Worm (Caenorhabditis elegans) whole organism, young adult: ENCODE data around the gene F58G11.4.
A peak's percentile ranks its signal among the peaks of the same experiment; 100 is the strongest.

Experiments
- B0019.2 ChIP-seq: fragments of 200-800 bp; sonication (Bioruptor generic); conservative IDR thresholded peaks from 2 replicates; pipeline ENCODE4 v1.3.6; 2022; ENCODE audit warnings: missing genetic modification reagents, missing genetic modification characterization, missing compliant biosample characterization
- B0035.1 ChIP-seq: sonication (generic microtip); optimal IDR thresholded peaks from 2 replicates; lab custom pipeline; 2016; ENCODE audit warnings: missing genetic modification characterization, mild to moderate bottlenecking, missing compliant biosample characterization, missing genotype, missing genetic modification reagents
- B0336.3 ChIP-seq: fragments of 200-800 bp; sonication (Bioruptor generic); IDR thresholded peaks from 2 replicates; pipeline ENCODE4 v1.3.6; 2022; ENCODE audit warnings: missing genetic modification characterization, missing compliant biosample characterization
- C06A6.2 ChIP-seq: fragments of 200-800 bp; sonication (Bioruptor generic); conservative IDR thresholded peaks from 2 replicates; pipeline ENCODE4 v1.3.6; 2022; ENCODE audit warnings: missing genetic modification characterization, missing compliant biosample characterization
- C17E4.6 ChIP-seq: fragments of 200-800 bp; sonication (Bioruptor generic); IDR thresholded peaks from 2 replicates; pipeline ENCODE4 v1.3.6; 2022; ENCODE audit warnings: missing genetic modification reagents, missing genetic modification characterization, missing compliant biosample characterization
- F22D6.2 ChIP-seq: sonication (generic microtip); optimal IDR thresholded peaks from 2 replicates; lab custom pipeline; 2016; ENCODE audit warnings: mild to moderate bottlenecking, missing genetic modification characterization, missing compliant biosample characterization
- F39B2.1 ChIP-seq: fragments of 200-800 bp; sonication (Bioruptor generic); IDR thresholded peaks from 2 replicates; pipeline ENCODE4 v1.3.6; 2022; ENCODE audit warnings: missing genetic modification reagents, missing genetic modification characterization, missing compliant biosample characterization
- F57C9.4 ChIP-seq: sonication (generic microtip); optimal IDR thresholded peaks from 2 replicates; lab custom pipeline; 2017; ENCODE audit warnings: mild to moderate bottlenecking, missing genetic modification characterization, missing compliant biosample characterization
- T26A5.8 ChIP-seq: sonication (generic microtip); optimal IDR thresholded peaks from 2 replicates; lab custom pipeline; 2016; ENCODE audit warnings: missing genetic modification characterization, missing compliant biosample characterization
- Y67H2A.10 ChIP-seq: fragments of 200-800 bp; sonication (Bioruptor generic); conservative IDR thresholded peaks from 2 replicates; pipeline ENCODE4 v1.3.6; 2022; ENCODE audit warnings: missing genetic modification reagents, missing genetic modification characterization, missing compliant biosample characterization
- Y79H2A.3 ChIP-seq: fragments of 200-800 bp; sonication (Bioruptor generic); conservative IDR thresholded peaks from 2 replicates; pipeline ENCODE4 v1.3.6; 2022; ENCODE audit warnings: missing genetic modification reagents, missing genetic modification characterization, missing compliant biosample characterization
- akir-1 ChIP-seq: fragments of 200-800 bp; sonication (Bioruptor generic); optimal IDR thresholded peaks from 2 replicates; lab custom pipeline; 2018; ENCODE audit warnings: mild to moderate bottlenecking, missing genetic modification characterization, moderate library complexity, missing compliant biosample characterization
- aptf-2 ChIP-seq: fragments of 200-800 bp; sonication (Bioruptor generic); conservative IDR thresholded peaks from 2 replicates; pipeline ENCODE4 v1.3.6; 2022; ENCODE audit warnings: missing genetic modification reagents, missing genetic modification characterization, missing compliant biosample characterization
- aptf-3 ChIP-seq: fragments of 200-800 bp; sonication (Bioruptor generic); IDR thresholded peaks from 2 replicates; pipeline ENCODE4 v1.3.6; 2022; ENCODE audit warnings: missing genetic modification characterization, missing compliant biosample characterization
- athp-1 ChIP-seq: sonication (generic microtip); optimal IDR thresholded peaks from 2 replicates; lab custom pipeline; 2017; ENCODE audit warnings: mild to moderate bottlenecking, missing genetic modification characterization, missing compliant biosample characterization
- ccch-3 ChIP-seq: fragments of 200-800 bp; sonication (Bioruptor generic); optimal IDR thresholded peaks from 2 replicates; lab custom pipeline; 2018; ENCODE audit warnings: mild to moderate bottlenecking, missing genetic modification characterization, missing compliant biosample characterization
- cebp-1 ChIP-seq, 2 experiments: fragments of 200-800 bp in 1 of 2; sonication (Bioruptor generic) in 1 of 2; sonication (generic microtip) in 1 of 2; IDR thresholded peaks in 1 of 2; optimal IDR thresholded peaks in 1 of 2; 2 replicates each; pipeline versions ENCODE4 v1.3.6 to Lab custom; 2017 to 2022; ENCODE audit warnings: missing compliant biosample characterization in 2 of 2, missing genetic modification characterization in 2 of 2, mild to moderate bottlenecking in 1 of 2, missing genetic modification reagents in 1 of 2, moderate library complexity in 1 of 2
- ceh-27 ChIP-seq: fragments of 200-800 bp; sonication (Bioruptor generic); optimal IDR thresholded peaks from 2 replicates; lab custom pipeline; 2018; ENCODE audit warnings: mild to moderate bottlenecking, missing genetic modification characterization, moderate library complexity, missing compliant biosample characterization
- ceh-58 ChIP-seq: fragments of 200-800 bp; sonication (Bioruptor generic); IDR thresholded peaks from 2 replicates; pipeline ENCODE4 v1.3.6; 2022; ENCODE audit warnings: missing genetic modification characterization, missing compliant biosample characterization
- ceh-91 ChIP-seq: fragments of 200-800 bp; sonication (Bioruptor generic); IDR thresholded peaks from 2 replicates; pipeline ENCODE4 v1.3.6; 2022; ENCODE audit warnings: missing genetic modification reagents, missing genetic modification characterization, missing compliant biosample characterization
- chd-7 ChIP-seq: sonication (generic microtip); optimal IDR thresholded peaks from 2 replicates; lab custom pipeline; 2016; ENCODE audit warnings: mild to moderate bottlenecking, missing genetic modification characterization, moderate library complexity, missing compliant biosample characterization
- dox-1 ChIP-seq: fragments of 200-800 bp; sonication (Bioruptor generic); IDR thresholded peaks from 2 replicates; pipeline ENCODE4 v1.3.6; 2022; ENCODE audit warnings: missing genetic modification reagents, missing genetic modification characterization, missing compliant biosample characterization
- egl-18 ChIP-seq: fragments of 200-800 bp; sonication (Bioruptor generic); IDR thresholded peaks from 2 replicates; pipeline ENCODE4 v1.3.6; 2022; ENCODE audit warnings: missing genetic modification reagents, missing genetic modification characterization, missing compliant biosample characterization
- egl-44 ChIP-seq: fragments of 200-800 bp; sonication (Bioruptor generic); IDR thresholded peaks from 2 replicates; pipeline ENCODE4 v1.3.6; 2022; ENCODE audit warnings: missing genetic modification reagents, missing genetic modification characterization, missing compliant biosample characterization
- ekl-4 ChIP-seq: fragments of 200-800 bp; sonication (Bioruptor generic); IDR thresholded peaks from 2 replicates; pipeline ENCODE4 v1.3.6; 2022; ENCODE audit warnings: missing genetic modification reagents, missing genetic modification characterization, missing compliant biosample characterization
- ets-4 ChIP-seq: fragments of 200-800 bp; sonication (Bioruptor generic); optimal IDR thresholded peaks from 2 replicates; lab custom pipeline; 2018; ENCODE audit warnings: mild to moderate bottlenecking, missing genetic modification characterization, missing compliant biosample characterization
- him-1 ChIP-seq: sonication (generic microtip); optimal IDR thresholded peaks from 2 replicates; lab custom pipeline; 2016; ENCODE audit warnings: missing genotype, missing genetic modification reagents, missing genetic modification characterization, missing compliant biosample characterization
- hlh-26 ChIP-seq: fragments of 200-800 bp; sonication (Bioruptor generic); conservative IDR thresholded peaks from 2 replicates; pipeline ENCODE4 v1.3.6; 2022; ENCODE audit warnings: missing genetic modification reagents, missing genetic modification characterization, missing compliant biosample characterization
- hmg-20 ChIP-seq: fragments of 200-800 bp; sonication (Bioruptor generic); IDR thresholded peaks from 2 replicates; pipeline ENCODE4 v1.3.6; 2022; ENCODE audit warnings: missing genetic modification reagents, missing genetic modification characterization, missing compliant biosample characterization
- hsf-1 ChIP-seq: fragments of 200-800 bp; sonication (Bioruptor generic); IDR thresholded peaks from 2 replicates; pipeline ENCODE4 v1.3.6; 2022; ENCODE audit warnings: missing genetic modification reagents, missing genetic modification characterization, missing compliant biosample characterization
- let-526 ChIP-seq: fragments of 200-800 bp; sonication (Bioruptor generic); IDR thresholded peaks from 2 replicates; pipeline ENCODE4 v1.3.6; 2022; ENCODE audit warnings: missing genetic modification reagents, missing genetic modification characterization, missing compliant biosample characterization
- lin-54 ChIP-seq: fragments of 200-800 bp; sonication (Bioruptor generic); optimal IDR thresholded peaks from 2 replicates; lab custom pipeline; 2018; ENCODE audit warnings: mild to moderate bottlenecking, missing genetic modification characterization, missing compliant biosample characterization
- madf-3 ChIP-seq: fragments of 200-800 bp; sonication (Bioruptor generic); IDR thresholded peaks from 2 replicates; pipeline ENCODE4 v1.3.6; 2022; ENCODE audit warnings: missing genetic modification reagents, missing genetic modification characterization, missing compliant biosample characterization
- madf-8 ChIP-seq: fragments of 200-800 bp; sonication (Bioruptor generic); conservative IDR thresholded peaks from 2 replicates; pipeline ENCODE4 v1.3.6; 2022; ENCODE audit warnings: missing genetic modification reagents, missing genetic modification characterization, missing compliant biosample characterization
- mxl-1 ChIP-seq: sonication (generic microtip); optimal IDR thresholded peaks from 2 replicates; lab custom pipeline; 2016; ENCODE audit warnings: missing genetic modification characterization, missing compliant biosample characterization
- nhr-120 ChIP-seq: fragments of 200-800 bp; sonication (Bioruptor generic); IDR thresholded peaks from 2 replicates; pipeline ENCODE4 v1.3.6; 2022; ENCODE audit warnings: missing genetic modification characterization, missing compliant biosample characterization
- nhr-80 ChIP-seq: sonication (generic microtip); optimal IDR thresholded peaks from 2 replicates; lab custom pipeline; 2016; ENCODE audit warnings: missing genetic modification characterization, missing compliant biosample characterization
- nhr-90 ChIP-seq: sonication (generic microtip); optimal IDR thresholded peaks from 2 replicates; lab custom pipeline; 2016; ENCODE audit warnings: missing genotype, mild to moderate bottlenecking, missing genetic modification characterization, missing compliant biosample characterization
- pha-4 ChIP-seq: fragments of 150-350 bp; sonication (generic microtip); optimal IDR thresholded peaks from 2 replicates; lab custom pipeline; 2014; ENCODE audit warnings: missing biosample characterization, missing genetic modification reagents, missing genetic modification characterization
- rcor-1 ChIP-seq: fragments of 200-800 bp; sonication (Bioruptor generic); IDR thresholded peaks from 2 replicates; pipeline ENCODE4 v1.3.6; 2022; ENCODE audit warnings: missing genetic modification reagents, missing genetic modification characterization, missing compliant biosample characterization
- repo-1 ChIP-seq: sonication (generic microtip); optimal IDR thresholded peaks from 2 replicates; lab custom pipeline; 2017; ENCODE audit warnings: mild to moderate bottlenecking, missing genetic modification characterization, missing compliant biosample characterization
- rpc-1 ChIP-seq, 2 experiments: fragments of 150-350 bp in 1 of 2; sonication (generic microtip) in 1 of 2; optimal IDR thresholded peaks; 2 replicates each; lab custom pipeline; 2014 to 2018; ENCODE audit warnings: missing biosample characterization in 1 of 2, missing genetic modification characterization in 1 of 2, missing genetic modification reagents in 1 of 2, missing genotype in 1 of 2
- sdz-38 ChIP-seq: sonication (generic microtip); optimal IDR thresholded peaks from 2 replicates; lab custom pipeline; 2016; ENCODE audit warnings: missing genotype, missing genetic modification characterization, missing compliant biosample characterization
- snpc-1.3 ChIP-seq: sonication (generic microtip); optimal IDR thresholded peaks from 2 replicates; lab custom pipeline; 2017; ENCODE audit warnings: missing genetic modification characterization, mild to moderate bottlenecking, missing compliant biosample characterization, antibody characterized with exemption, moderate library complexity, missing genotype, missing genetic modification reagents; ENCODE audit not compliant: insufficient read depth
- snpc-4 ChIP-seq, 5 experiments: fragments of 150-350 bp in 1 of 5; sonication (generic microtip) in 4 of 5; optimal IDR thresholded peaks; 2 replicates each; lab custom pipeline; 2014 to 2018; ENCODE audit warnings: missing genetic modification characterization in 5 of 5, missing biosample characterization in 3 of 5, antibody characterized with exemption in 2 of 5, mild to moderate bottlenecking in 2 of 5, missing compliant biosample characterization in 2 of 5, missing genotype in 2 of 5, moderate library complexity in 2 of 5, missing genetic modification reagents in 1 of 5
- tbp1 ChIP-seq: fragments of 200-800 bp; sonication (Bioruptor generic); optimal IDR thresholded peaks from 2 replicates; lab custom pipeline; 2018; ENCODE audit warnings: mild to moderate bottlenecking, missing genetic modification characterization, missing compliant biosample characterization
- tlf-1 ChIP-seq: fragments of 200-800 bp; sonication (Bioruptor generic); optimal IDR thresholded peaks from 2 replicates; lab custom pipeline; 2018; ENCODE audit warnings: mild to moderate bottlenecking, missing genetic modification characterization, missing compliant biosample characterization
- unc-130 ChIP-seq: sonication (generic microtip); optimal IDR thresholded peaks from 2 replicates; lab custom pipeline; 2016; ENCODE audit warnings: missing genetic modification reagents, missing genetic modification characterization, missing compliant biosample characterization

F58G11.4 gene

DNA sequence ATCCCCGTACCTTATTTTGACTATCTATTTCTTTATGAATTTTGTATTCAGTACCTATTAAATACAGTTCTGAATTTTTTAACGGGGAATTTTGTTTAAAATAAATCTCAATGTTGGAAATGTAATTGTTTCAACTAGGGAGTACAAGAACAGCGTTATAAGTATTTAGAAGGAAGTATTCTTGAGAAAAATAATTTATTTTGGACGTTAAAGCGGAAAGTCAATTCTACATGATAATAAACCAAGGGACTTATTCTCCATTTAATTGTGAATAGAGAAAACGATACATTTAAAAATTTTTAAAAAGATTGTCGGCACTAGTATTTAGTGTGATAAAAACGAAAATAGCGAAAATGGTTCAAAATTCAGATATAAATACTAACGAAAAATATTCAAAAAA, 3.2 kb upstream of the F58G11.4 start (continued):
- no peak for TF ChIP-seq rpc-1 (optimal IDR thresholded peaks at IDR 0.05; lab: Kevin White, UChicago)
- no peak for TF ChIP-seq rpc-1 (tag; optimal IDR thresholded peaks at IDR 0.05; lab: Kevin White, UChicago)
- TF ChIP-seq snpc-4 (GFP tag; optimal IDR thresholded peaks at IDR 0.05; lab: Kevin White, UChicago): no peak
- TF ChIP-seq snpc-4 (tag; optimal IDR thresholded peaks at IDR 0.05; lab: Kevin White, UChicago): peak in 1 of 4 experiments; percentile 34
- TF ChIP-seq B0336.3: peak; percentile 12; the same call in 1 of the 2 replicates
- TF ChIP-seq him-1 (tag; lab: Kevin White, UChicago): peak; percentile 71
- no peak for TF ChIP-seq akir-1 (GFP tag; lab: Kevin White, UChicago)
- TF ChIP-seq ets-4: no peak
- peak; percentile 78 for TF ChIP-seq hsf-1
- TF ChIP-seq aptf-2: no peak
- peak; percentile 59 for TF ChIP-seq rcor-1 (GFP tag; lab: Robert Waterston, UW)
- TF ChIP-seq madf-3 (GFP tag; lab: Robert Waterston, UW): 0 out of 2 replicates have a peak, but pooled peaks have one; percentile 72
- TF ChIP-seq nhr-80: no peak
- TF ChIP-seq T26A5.8 (tag; lab: Kevin White, UChicago): peak; percentile 4
- peak; percentile 77 for TF ChIP-seq ekl-4 (GFP tag; lab: Robert Waterston, UW)
- no peak for TF ChIP-seq cebp-1 (GFP tag; IDR thresholded peaks at IDR 0.05; lab: Robert Waterston, UW)
- peak; percentile 44 for TF ChIP-seq cebp-1 (tag; optimal IDR thresholded peaks at IDR 0.05; lab: Kevin White, UChicago)
- TF ChIP-seq ceh-91 (GFP tag; lab: Robert Waterston, UW): no peak
- TF ChIP-seq Y79H2A.3 (GFP tag; lab: Robert Waterston, UW): 0 out of 2 replicates have a peak, but pooled peaks have one; percentile 42
- no peak for TF ChIP-seq hlh-26 (GFP tag; lab: Robert Waterston, UW)
- no peak for TF ChIP-seq B0035.1 (tag; lab: Kevin White, UChicago)
- peak; percentile 15 for TF ChIP-seq tlf-1
- no peak for TF ChIP-seq mxl-1
- no peak for TF ChIP-seq nhr-120 (GFP tag; lab: Robert Waterston, UW)
- TF ChIP-seq athp-1 (tag; lab: Kevin White, UChicago): peak; percentile 64
- TF ChIP-seq ceh-27 (GFP tag; lab: Kevin White, UChicago): no peak
- peak; percentile 45 for TF ChIP-seq tbp1
- no peak for TF ChIP-seq egl-18 (GFP tag; lab: Robert Waterston, UW)
- TF ChIP-seq dox-1: no peak
- TF ChIP-seq C17E4.6 (GFP tag; lab: Robert Waterston, UW): no peak
- no peak for TF ChIP-seq F57C9.4 (tag; lab: Kevin White, UChicago)
- peak; percentile 28 for TF ChIP-seq chd-7
- TF ChIP-seq madf-8 (GFP tag; lab: Robert Waterston, UW): peak; percentile 34; the same call in 1 of the 2 replicates
- TF ChIP-seq aptf-3 (GFP tag; lab: Robert Waterston, UW): no peak
- TF ChIP-seq F39B2.1 (GFP tag; lab: Robert Waterston, UW): no peak
- TF ChIP-seq egl-44: no peak
- no peak for TF ChIP-seq ccch-3 (GFP tag; lab: Kevin White, UChicago)
- TF ChIP-seq pha-4 (tag; lab: Kevin White, UChicago): no peak
- TF ChIP-seq B0019.2 (GFP tag; lab: Robert Waterston, UW): no peak
- no peak for TF ChIP-seq hmg-20
- TF ChIP-seq nhr-90 (tag; lab: Kevin White, UChicago): no peak
- TF ChIP-seq ceh-58 (GFP tag; lab: Robert Waterston, UW): 0 out of 2 replicates have a peak, but pooled peaks have one; percentile 12
- TF ChIP-seq C06A6.2: no peak
- TF ChIP-seq snpc-1.3: peak; percentile 10
- TF ChIP-seq Y67H2A.10 (GFP tag; lab: Robert Waterston, UW): no peak
- no peak for TF ChIP-seq let-526 (GFP tag; lab: Robert Waterston, UW)
- TF ChIP-seq unc-130 (GFP tag; lab: Kevin White, UChicago): peak; percentile 7
- TF ChIP-seq repo-1 (tag; lab: Kevin White, UChicago): no peak
- TF ChIP-seq F22D6.2 (tag; lab: Kevin White, UChicago): no peak
- peak; percentile 50 for TF ChIP-seq lin-54 (GFP tag; lab: Kevin White, UChicago)
- TF ChIP-seq sdz-38 (tag; lab: Kevin White, UChicago): no peak
